Worm (Caenorhabditis elegans) whole organism, mixed stage, embryonic: ENCODE results near the gene B0361.11.
A peak's percentile ranks its signal among the peaks of the same experiment; 100 is the strongest.

Experiments used
- M03D4.4 ChIP-seq: sonication (generic microtip); optimal IDR thresholded peaks from 2 replicates; lab custom pipeline; 2017; ENCODE audit warnings: mild to moderate bottlenecking, missing genetic modification characterization, missing compliant biosample characterization
- bed-3 ChIP-seq: fragments of 200-800 bp; sonication (Bioruptor generic); optimal IDR thresholded peaks from 3 replicates; lab custom pipeline; 2018; ENCODE audit warnings: mild to moderate bottlenecking, missing genetic modification characterization, moderate library complexity, missing compliant biosample characterization
- blmp-1 ChIP-seq: fragments of 150-350 bp; optimal IDR thresholded peaks from 2 replicates; lab custom pipeline; 2014; ENCODE audit warnings: missing biosample characterization, missing genetic modification characterization
- ceh-39 ChIP-seq: fragments of 150-350 bp; optimal IDR thresholded peaks from 2 replicates; lab custom pipeline; 2014; ENCODE audit warnings: missing biosample characterization, missing genetic modification characterization
- ceh-43 ChIP-seq: fragments of 200-800 bp; sonication (Bioruptor generic); optimal IDR thresholded peaks from 2 replicates; lab custom pipeline; 2018; ENCODE audit warnings: mild to moderate bottlenecking, missing genetic modification characterization, moderate library complexity, missing compliant biosample characterization
- ceh-83 ChIP-seq: fragments of 200-800 bp; sonication (Bioruptor generic); optimal IDR thresholded peaks from 2 replicates; lab custom pipeline; 2018; ENCODE audit warnings: mild to moderate bottlenecking, missing genetic modification characterization, missing compliant biosample characterization
- ces-1 ChIP-seq: fragments of 150-350 bp; optimal IDR thresholded peaks from 2 replicates; lab custom pipeline; 2014; ENCODE audit warnings: missing biosample characterization, missing genetic modification reagents, missing genetic modification characterization
- drap-1 ChIP-seq: fragments of 200-800 bp; sonication (Bioruptor generic); optimal IDR thresholded peaks from 3 replicates; lab custom pipeline; 2018; ENCODE audit warnings: mild to moderate bottlenecking, missing genetic modification characterization, missing compliant biosample characterization
- elt-1 ChIP-seq: sonication (generic microtip); optimal IDR thresholded peaks from 2 replicates; lab custom pipeline; 2017; ENCODE audit warnings: missing genetic modification characterization, mild to moderate bottlenecking, missing compliant biosample characterization, antibody characterized with exemption, moderate library complexity, borderline replicate concordance; ENCODE audit not compliant: insufficient read depth
- elt-3 ChIP-seq: fragments of 150-350 bp; optimal IDR thresholded peaks from 2 replicates; lab custom pipeline; 2014; ENCODE audit warnings: missing biosample characterization, missing genetic modification characterization
- flh-1 ChIP-seq: fragments of 200-800 bp; sonication (Bioruptor generic); optimal IDR thresholded peaks from 2 replicates; lab custom pipeline; 2018; ENCODE audit warnings: mild to moderate bottlenecking, missing genetic modification characterization, moderate library complexity, missing compliant biosample characterization
- ham-2 ChIP-seq: fragments of 200-800 bp; sonication (Bioruptor generic); optimal IDR thresholded peaks from 2 replicates; lab custom pipeline; 2018; ENCODE audit warnings: mild to moderate bottlenecking, missing genetic modification characterization, missing compliant biosample characterization
- hlh-1 ChIP-seq: fragments of 150-350 bp; optimal IDR thresholded peaks from 2 replicates; lab custom pipeline; 2014; ENCODE audit warnings: missing biosample characterization, missing genetic modification reagents, missing genetic modification characterization
- lin-13 ChIP-seq: fragments of 150-350 bp; optimal IDR thresholded peaks from 2 replicates; lab custom pipeline; 2014; ENCODE audit warnings: missing biosample characterization, missing genetic modification characterization
- lin-32 ChIP-seq: fragments of 200-800 bp; sonication (Bioruptor generic); optimal IDR thresholded peaks from 2 replicates; lab custom pipeline; 2018; ENCODE audit warnings: mild to moderate bottlenecking, missing genetic modification characterization, missing compliant biosample characterization
- lsy-2 ChIP-seq: fragments of 150-350 bp; optimal IDR thresholded peaks from 2 replicates; lab custom pipeline; 2014; ENCODE audit warnings: missing biosample characterization, missing genetic modification characterization
- mep-1 ChIP-seq: fragments of 150-350 bp; optimal IDR thresholded peaks from 2 replicates; lab custom pipeline; 2017; ENCODE audit warnings: missing biosample characterization, missing genetic modification reagents, missing genetic modification characterization, inconsistent platforms
- mls-2 ChIP-seq: sonication (generic microtip); optimal IDR thresholded peaks from 2 replicates; lab custom pipeline; 2016; ENCODE audit warnings: mild to moderate bottlenecking, missing genetic modification characterization, moderate library complexity, missing compliant biosample characterization
- nhr-12 ChIP-seq: fragments of 150-350 bp; optimal IDR thresholded peaks from 2 replicates; lab custom pipeline; 2014; ENCODE audit warnings: missing biosample characterization, missing genetic modification characterization
- nhr-2 ChIP-seq: fragments of 150-350 bp; optimal IDR thresholded peaks from 2 replicates; lab custom pipeline; 2014; ENCODE audit warnings: missing biosample characterization, missing genetic modification characterization
- nhr-237 ChIP-seq: fragments of 150-350 bp; optimal IDR thresholded peaks from 2 replicates; lab custom pipeline; 2014; ENCODE audit warnings: missing biosample characterization, missing genetic modification characterization
- nhr-28 ChIP-seq: fragments of 150-350 bp; optimal IDR thresholded peaks from 2 replicates; lab custom pipeline; 2014; ENCODE audit warnings: missing biosample characterization, missing genetic modification characterization
- nhr-76 ChIP-seq: sonication (generic microtip); optimal IDR thresholded peaks from 2 replicates; lab custom pipeline; 2017; ENCODE audit warnings: missing biosample characterization, missing genetic modification characterization
- pha-4 ChIP-seq: fragments of 150-350 bp; optimal IDR thresholded peaks from 2 replicates; lab custom pipeline; 2018; ENCODE audit warnings: missing biosample characterization, missing genetic modification reagents, missing genetic modification characterization
- snpc-4 ChIP-seq: fragments of 150-350 bp; optimal IDR thresholded peaks from 2 replicates; lab custom pipeline; 2014; ENCODE audit warnings: missing biosample characterization, missing genetic modification characterization
- tbx-8 ChIP-seq: fragments of 200-800 bp; sonication (Bioruptor generic); optimal IDR thresholded peaks from 2 replicates; lab custom pipeline; 2018; ENCODE audit warnings: mild to moderate bottlenecking, missing genetic modification characterization, moderate library complexity, missing compliant biosample characterization
- unc-120 ChIP-seq: sonication (generic microtip); optimal IDR thresholded peaks from 2 replicates; lab custom pipeline; 2017; ENCODE audit warnings: missing genetic modification characterization, missing compliant biosample characterization; ENCODE audit not compliant: poor library complexity, severe bottlenecking
- unc-39 ChIP-seq: fragments of 150-350 bp; optimal IDR thresholded peaks from 2 replicates; lab custom pipeline; 2014; ENCODE audit warnings: missing biosample characterization, missing genetic modification characterization
- unc-62 ChIP-seq: fragments of 150-350 bp; optimal IDR thresholded peaks from 2 replicates; lab custom pipeline; 2014; ENCODE audit warnings: missing biosample characterization, missing genetic modification reagents, missing genetic modification characterization
- zip-8 ChIP-seq: fragments of 150-350 bp; optimal IDR thresholded peaks from 2 replicates; lab custom pipeline; 2014; ENCODE audit warnings: missing biosample characterization, missing genetic modification characterization
- ztf-11 ChIP-seq: fragments of 150-350 bp; optimal IDR thresholded peaks from 2 replicates; lab custom pipeline; 2014; ENCODE audit warnings: missing biosample characterization, missing genetic modification characterization

B0361.11 gene

ce11 chrIII:7300763-7301162 is 23.4 kb downstream of the B0361.11 start:
- no peak for TF ChIP-seq bed-3 (GFP tag; lab: Kevin White, UChicago)
- TF ChIP-seq ceh-39 = no peak
- TF ChIP-seq ceh-43 (GFP tag; lab: Kevin White, UChicago) = no peak
- no peak for TF ChIP-seq unc-62 (GFP tag; lab: Kevin White, UChicago)
- no peak for TF ChIP-seq nhr-2 (tag; lab: Kevin White, UChicago)
- no peak for TF ChIP-seq snpc-4 (tag; lab: Kevin White, UChicago)
- no peak for TF ChIP-seq lsy-2 (tag; lab: Kevin White, UChicago)
- no peak for TF ChIP-seq elt-3 (tag; lab: Kevin White, UChicago)
- TF ChIP-seq tbx-8 = no peak

ce11 chrIII:7301668-7302067 is 24.3 kb downstream of the B0361.11 start:
- TF ChIP-seq lin-32 (GFP tag; lab: Kevin White, UChicago) (no peak), nhr-237 (tag; lab: Kevin White, UChicago) (no peak), hlh-1 (no peak), unc-120 (tag; lab: Kevin White, UChicago) (no peak), elt-3 (tag; lab: Kevin White, UChicago) (no peak), nhr-12 (tag; lab: Kevin White, UChicago) (no peak), ceh-39 (no peak), M03D4.4 (no peak), lsy-2 (tag; lab: Kevin White, UChicago) (no peak), bed-3 (GFP tag; lab: Kevin White, UChicago) (no peak), ztf-11 (tag; lab: Kevin White, UChicago) (no peak), mep-1 (tag; lab: Kevin White, UChicago) (no peak), ceh-43 (GFP tag; lab: Kevin White, UChicago) (no peak), unc-62 (GFP tag; lab: Kevin White, UChicago) (no peak), lin-13 (tag; lab: Kevin White, UChicago) (no peak), mls-2 (tag; lab: Kevin White, UChicago) (no peak), pha-4 (tag; lab: Kevin White, UChicago) (no peak), ceh-83 (GFP tag; lab: Kevin White, UChicago) (no peak), nhr-28 (no peak)

ce11 chrIII:7304961-7305648 is 27.7 kb downstream of the B0361.11 start:
- no peak for TF ChIP-seq unc-39 (tag; lab: Kevin White, UChicago)
- peak; percentile 44 for TF ChIP-seq elt-1 (tag; lab: Kevin White, UChicago)

- no peak for TF ChIP-seq mep-1 (tag; lab: Kevin White, UChicago)
- TF ChIP-seq ham-2 (GFP tag; lab: Kevin White, UChicago) = no peak
- no peak for TF ChIP-seq M03D4.4
- no peak for TF ChIP-seq ztf-11 (tag; lab: Kevin White, UChicago)
- no peak for TF ChIP-seq nhr-76 (tag; lab: Kevin White, UChicago)
- no peak for TF ChIP-seq nhr-28
- no peak for TF ChIP-seq ceh-83 (GFP tag; lab: Kevin White, UChicago)
- TF ChIP-seq elt-3 (tag; lab: Kevin White, UChicago) = no peak
- no peak for TF ChIP-seq flh-1 (GFP tag; lab: Kevin White, UChicago)
- no peak for TF ChIP-seq hlh-1
- no peak for TF ChIP-seq pha-4 (tag; lab: Kevin White, UChicago)
- no peak for TF ChIP-seq elt-1 (tag; lab: Kevin White, UChicago)
- TF ChIP-seq unc-120 (tag; lab: Kevin White, UChicago) = no peak
- TF ChIP-seq drap-1 (GFP tag; lab: Kevin White, UChicago) = no peak
- TF ChIP-seq ceh-43 (GFP tag; lab: Kevin White, UChicago) = no peak
- TF ChIP-seq zip-8 (tag; lab: Kevin White, UChicago) = no peak
- TF ChIP-seq blmp-1 (tag; lab: Kevin White, UChicago) = no peak
- TF ChIP-seq ceh-39 = no peak
- no peak for TF ChIP-seq ces-1 (GFP tag; lab: Kevin White, UChicago)
Measured at ce11 chrIII:7305649-7305977, 28.2 kb downstream of the B0361.11 start.
